Worm (Caenorhabditis elegans) whole organism, young adult: ENCODE data around the gene klp-20.
A peak's percentile ranks its signal among the peaks of the same experiment; 100 is the strongest.

Source experiments
- B0019.2 ChIP-seq: fragments of 200-800 bp; sonication (Bioruptor generic); conservative IDR thresholded peaks from 2 replicates; pipeline ENCODE4 v1.3.6; 2022; ENCODE audit warnings: missing genetic modification reagents, missing genetic modification characterization, missing compliant biosample characterization
- B0336.3 ChIP-seq: fragments of 200-800 bp; sonication (Bioruptor generic); IDR thresholded peaks from 2 replicates; pipeline ENCODE4 v1.3.6; 2022; ENCODE audit warnings: missing genetic modification characterization, missing compliant biosample characterization
- C06A6.2 ChIP-seq: fragments of 200-800 bp; sonication (Bioruptor generic); conservative IDR thresholded peaks from 2 replicates; pipeline ENCODE4 v1.3.6; 2022; ENCODE audit warnings: missing genetic modification characterization, missing compliant biosample characterization
- F22D6.2 ChIP-seq: sonication (generic microtip); optimal IDR thresholded peaks from 2 replicates; lab custom pipeline; 2016; ENCODE audit warnings: mild to moderate bottlenecking, missing genetic modification characterization, missing compliant biosample characterization
- F39B2.1 ChIP-seq: fragments of 200-800 bp; sonication (Bioruptor generic); IDR thresholded peaks from 2 replicates; pipeline ENCODE4 v1.3.6; 2022; ENCODE audit warnings: missing genetic modification reagents, missing genetic modification characterization, missing compliant biosample characterization
- F49E8.2 ChIP-seq: sonication (generic microtip); optimal IDR thresholded peaks from 3 replicates; lab custom pipeline; 2017; ENCODE audit warnings: missing genetic modification characterization, mild to moderate bottlenecking, missing compliant biosample characterization, antibody characterized with exemption, moderate library complexity; ENCODE audit not compliant: insufficient read depth
- F55B11.4 ChIP-seq: sonication (generic microtip); optimal IDR thresholded peaks from 2 replicates; lab custom pipeline; 2016; ENCODE audit warnings: missing compliant biosample characterization, missing genetic modification characterization, borderline replicate concordance; ENCODE audit not compliant: insufficient read depth
- F57A8.1 ChIP-seq: fragments of 200-800 bp; sonication (Bioruptor generic); optimal IDR thresholded peaks from 2 replicates; lab custom pipeline; 2018; ENCODE audit warnings: mild to moderate bottlenecking, missing genetic modification characterization, moderate library complexity, missing compliant biosample characterization
- K12H6.12 ChIP-seq: fragments of 200-800 bp; sonication (Bioruptor generic); optimal IDR thresholded peaks from 2 replicates; lab custom pipeline; 2018; ENCODE audit warnings: mild to moderate bottlenecking, missing genetic modification characterization, missing compliant biosample characterization
- T26A5.8 ChIP-seq: sonication (generic microtip); optimal IDR thresholded peaks from 2 replicates; lab custom pipeline; 2016; ENCODE audit warnings: missing genetic modification characterization, missing compliant biosample characterization
- attf-3 ChIP-seq: fragments of 200-800 bp; sonication (Bioruptor generic); conservative IDR thresholded peaks from 2 replicates; pipeline ENCODE4 v1.3.6; 2022; ENCODE audit warnings: missing genetic modification reagents, missing genetic modification characterization, missing compliant biosample characterization
- bed-2 ChIP-seq: fragments of 200-800 bp; sonication (Bioruptor generic); IDR thresholded peaks from 2 replicates; pipeline ENCODE4 v1.3.6; 2022; ENCODE audit warnings: missing genetic modification reagents, missing genetic modification characterization, missing compliant biosample characterization
- ceh-27 ChIP-seq: fragments of 200-800 bp; sonication (Bioruptor generic); optimal IDR thresholded peaks from 2 replicates; lab custom pipeline; 2018; ENCODE audit warnings: mild to moderate bottlenecking, missing genetic modification characterization, moderate library complexity, missing compliant biosample characterization
- ceh-40 ChIP-seq: fragments of 200-800 bp; sonication (Bioruptor generic); IDR thresholded peaks from 2 replicates; pipeline ENCODE4 v1.3.6; 2022; ENCODE audit warnings: missing genetic modification characterization, missing compliant biosample characterization
- ceh-58 ChIP-seq: fragments of 200-800 bp; sonication (Bioruptor generic); IDR thresholded peaks from 2 replicates; pipeline ENCODE4 v1.3.6; 2022; ENCODE audit warnings: missing genetic modification characterization, missing compliant biosample characterization
- ceh-79 ChIP-seq: sonication (generic microtip); optimal IDR thresholded peaks from 2 replicates; lab custom pipeline; 2017; ENCODE audit warnings: mild to moderate bottlenecking, missing genetic modification characterization, missing compliant biosample characterization
- dox-1 ChIP-seq: fragments of 200-800 bp; sonication (Bioruptor generic); IDR thresholded peaks from 2 replicates; pipeline ENCODE4 v1.3.6; 2022; ENCODE audit warnings: missing genetic modification reagents, missing genetic modification characterization, missing compliant biosample characterization
- dpff-1 ChIP-seq: sonication (generic microtip); optimal IDR thresholded peaks from 2 replicates; lab custom pipeline; 2017; ENCODE audit warnings: mild to moderate bottlenecking, missing genetic modification characterization, missing compliant biosample characterization
- dpl-1 ChIP-seq: fragments of 150-350 bp; optimal IDR thresholded peaks from 2 replicates; lab custom pipeline; 2014; ENCODE audit warnings: missing biosample characterization, missing genetic modification reagents, missing genetic modification characterization
- efl-1 ChIP-seq: fragments of 150-350 bp; optimal IDR thresholded peaks from 2 replicates; lab custom pipeline; 2014; ENCODE audit warnings: missing biosample characterization, missing genetic modification reagents, missing genetic modification characterization
- egl-18 ChIP-seq: fragments of 200-800 bp; sonication (Bioruptor generic); IDR thresholded peaks from 2 replicates; pipeline ENCODE4 v1.3.6; 2022; ENCODE audit warnings: missing genetic modification reagents, missing genetic modification characterization, missing compliant biosample characterization
- ekl-4 ChIP-seq: fragments of 200-800 bp; sonication (Bioruptor generic); IDR thresholded peaks from 2 replicates; pipeline ENCODE4 v1.3.6; 2022; ENCODE audit warnings: missing genetic modification reagents, missing genetic modification characterization, missing compliant biosample characterization
- him-1 ChIP-seq: sonication (generic microtip); optimal IDR thresholded peaks from 2 replicates; lab custom pipeline; 2016; ENCODE audit warnings: missing genotype, missing genetic modification reagents, missing genetic modification characterization, missing compliant biosample characterization
- hsf-1 ChIP-seq: fragments of 200-800 bp; sonication (Bioruptor generic); IDR thresholded peaks from 2 replicates; pipeline ENCODE4 v1.3.6; 2022; ENCODE audit warnings: missing genetic modification reagents, missing genetic modification characterization, missing compliant biosample characterization
- lsl-1 ChIP-seq: fragments of 200-800 bp; sonication (Bioruptor generic); optimal IDR thresholded peaks from 2 replicates; lab custom pipeline; 2018; ENCODE audit warnings: mild to moderate bottlenecking, missing genetic modification characterization, moderate library complexity, missing compliant biosample characterization
- madf-6 ChIP-seq: fragments of 200-800 bp; sonication (Bioruptor generic); IDR thresholded peaks from 2 replicates; pipeline ENCODE4 v1.3.6; 2022; ENCODE audit warnings: missing genetic modification reagents, missing genetic modification characterization, missing compliant biosample characterization
- mxl-1 ChIP-seq: sonication (generic microtip); optimal IDR thresholded peaks from 2 replicates; lab custom pipeline; 2016; ENCODE audit warnings: missing genetic modification characterization, missing compliant biosample characterization
- nfyb-1 ChIP-seq: fragments of 200-800 bp; sonication (Bioruptor generic); IDR thresholded peaks from 2 replicates; pipeline ENCODE4 v1.3.6; 2022; ENCODE audit warnings: missing genetic modification reagents, missing genetic modification characterization, missing compliant biosample characterization
- nhr-27 ChIP-seq: fragments of 200-800 bp; sonication (Bioruptor generic); optimal IDR thresholded peaks from 2 replicates; lab custom pipeline; 2018; ENCODE audit warnings: mild to moderate bottlenecking, missing genetic modification characterization, moderate library complexity, missing compliant biosample characterization
- rcor-1 ChIP-seq: fragments of 200-800 bp; sonication (Bioruptor generic); IDR thresholded peaks from 2 replicates; pipeline ENCODE4 v1.3.6; 2022; ENCODE audit warnings: missing genetic modification reagents, missing genetic modification characterization, missing compliant biosample characterization
- repo-1 ChIP-seq: sonication (generic microtip); optimal IDR thresholded peaks from 2 replicates; lab custom pipeline; 2017; ENCODE audit warnings: mild to moderate bottlenecking, missing genetic modification characterization, missing compliant biosample characterization
- sdz-38 ChIP-seq: sonication (generic microtip); optimal IDR thresholded peaks from 2 replicates; lab custom pipeline; 2016; ENCODE audit warnings: missing genotype, missing genetic modification characterization, missing compliant biosample characterization
- sea-2 ChIP-seq: fragments of 200-800 bp; sonication (Bioruptor generic); IDR thresholded peaks from 2 replicates; pipeline ENCODE4 v1.3.6; 2022; ENCODE audit warnings: missing genetic modification characterization, missing compliant biosample characterization
- snpc-1.3 ChIP-seq: sonication (generic microtip); optimal IDR thresholded peaks from 2 replicates; lab custom pipeline; 2017; ENCODE audit warnings: missing genetic modification characterization, mild to moderate bottlenecking, missing compliant biosample characterization, antibody characterized with exemption, moderate library complexity, missing genotype, missing genetic modification reagents; ENCODE audit not compliant: insufficient read depth
- snpc-3.4 ChIP-seq: sonication (generic microtip); optimal IDR thresholded peaks from 2 replicates; lab custom pipeline; 2017; ENCODE audit warnings: missing genetic modification characterization, mild to moderate bottlenecking, missing compliant biosample characterization, antibody characterized with exemption, moderate library complexity, missing genotype, missing genetic modification reagents
- somi-1 ChIP-seq: fragments of 200-800 bp; sonication (Bioruptor generic); optimal IDR thresholded peaks from 2 replicates; lab custom pipeline; 2018; ENCODE audit warnings: mild to moderate bottlenecking, missing genetic modification characterization, missing compliant biosample characterization
- tbp1 ChIP-seq: fragments of 200-800 bp; sonication (Bioruptor generic); optimal IDR thresholded peaks from 2 replicates; lab custom pipeline; 2018; ENCODE audit warnings: mild to moderate bottlenecking, missing genetic modification characterization, missing compliant biosample characterization
- unc-130 ChIP-seq: sonication (generic microtip); optimal IDR thresholded peaks from 2 replicates; lab custom pipeline; 2016; ENCODE audit warnings: missing genetic modification reagents, missing genetic modification characterization, missing compliant biosample characterization

Gene klp-20

DNA sequence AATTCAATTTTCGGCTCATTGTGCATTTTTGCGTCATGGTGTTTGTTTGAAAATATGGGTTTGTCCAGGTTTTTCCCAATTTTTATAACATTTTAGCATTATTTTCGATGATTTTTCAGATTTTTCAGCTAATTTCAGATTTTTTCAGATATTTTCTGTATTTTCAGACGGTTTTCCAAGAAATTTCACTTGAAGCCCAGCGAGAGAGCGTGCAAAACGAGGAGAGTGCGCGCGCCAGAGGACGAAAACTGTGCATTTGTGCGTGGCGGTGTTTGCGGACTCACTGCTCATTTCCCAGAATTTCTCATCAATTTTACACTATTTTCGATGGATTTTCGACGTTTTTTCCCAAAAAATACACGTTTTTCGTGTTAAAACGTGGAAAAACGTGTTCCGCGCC, 25.3 kb downstream of the klp-20 start (continued):
- TF ChIP-seq snpc-1.3: peak; percentile 59
- TF ChIP-seq attf-3 (GFP tag; lab: Robert Waterston, UW): peak; percentile 35; the same call in 1 of the 2 replicates
- no peak for TF ChIP-seq T26A5.8
- peak; percentile 20 for TF ChIP-seq dpl-1 (GFP tag; lab: Kevin White, UChicago)
- TF ChIP-seq unc-130 (GFP tag; lab: Kevin White, UChicago): no peak
- TF ChIP-seq rcor-1 (GFP tag; lab: Robert Waterston, UW): no peak; the same call in 1 of the 2 replicates
- no peak for TF ChIP-seq F22D6.2 (tag; lab: Kevin White, UChicago)

DNA sequence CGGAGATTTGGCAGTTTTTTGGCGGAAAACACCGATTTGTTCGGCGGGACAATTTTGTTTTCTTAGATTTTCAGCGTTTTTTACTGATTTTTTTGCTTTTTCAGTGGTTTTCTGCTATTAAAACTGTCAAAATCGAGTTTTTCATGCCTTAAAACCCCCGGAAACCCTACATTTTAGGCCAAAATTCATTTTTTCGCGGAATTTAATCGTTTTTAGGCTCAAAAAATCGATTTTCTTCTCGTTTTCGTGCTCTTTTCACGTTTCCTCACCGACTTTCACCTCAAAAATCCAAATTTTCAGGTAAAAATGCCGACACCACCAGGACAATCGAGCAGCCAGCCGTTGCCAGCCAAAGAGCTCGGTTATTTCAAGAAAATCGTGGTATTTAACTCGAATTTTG, 25.8 kb downstream of the klp-20 start, which contains the start of gene hpo-29:
hpo-29 (plus strand) TSS at position 301 of the 400 bp plus-strand sequence.
- TF ChIP-seq egl-18 (GFP tag; lab: Robert Waterston, UW) (no peak), F57A8.1 (GFP tag; lab: Kevin White, UChicago) (no peak), ceh-79 (no peak), repo-1 (tag; lab: Kevin White, UChicago) (no peak), ekl-4 (GFP tag; lab: Robert Waterston, UW) (no peak), nfyb-1 (GFP tag; lab: Robert Waterston, UW) (no peak), bed-2 (GFP tag; lab: Robert Waterston, UW) (no peak), C06A6.2 (GFP tag; lab: Robert Waterston, UW) (no peak), nhr-27 (tag; lab: Kevin White, UChicago) (no peak), dpl-1 (GFP tag; lab: Kevin White, UChicago) (no peak), F39B2.1 (GFP tag; lab: Robert Waterston, UW) (no peak), somi-1 (GFP tag; lab: Kevin White, UChicago) (no peak), lsl-1 (GFP tag; lab: Kevin White, UChicago) (no peak), F55B11.4 (tag; lab: Kevin White, UChicago) (no peak), efl-1 (no peak), hsf-1 (no peak)

- TF ChIP-seq him-1 (tag; lab: Kevin White, UChicago) (no peak), ceh-58 (GFP tag; lab: Robert Waterston, UW) (no peak), sea-2 (GFP tag; lab: Robert Waterston, UW) (no peak), mxl-1 (tag; lab: Kevin White, UChicago) (no peak), dpff-1 (no peak), F57A8.1 (GFP tag; lab: Kevin White, UChicago) (no peak), F49E8.2 (tag; lab: Kevin White, UChicago) (no peak), K12H6.12 (tag; lab: Kevin White, UChicago) (no peak), tbp1 (GFP tag; lab: Kevin White, UChicago) (no peak), B0019.2 (GFP tag; lab: Robert Waterston, UW) (no peak), ceh-40 (no peak), dox-1 (GFP tag; lab: Robert Waterston, UW) (no peak), ceh-27 (GFP tag; lab: Kevin White, UChicago) (no peak), snpc-3.4 (tag; lab: Kevin White, UChicago) (no peak), snpc-1.3 (no peak), sdz-38 (tag; lab: Kevin White, UChicago) (no peak), B0336.3 (no peak), madf-6 (GFP tag; lab: Robert Waterston, UW) (no peak)
- TF ChIP-seq, all 124 proteins: peak for 0
Measured at ce11 chrIII:251410-251809, 41.6 kb downstream of the klp-20 start.
